Worm (Caenorhabditis elegans) whole organism, L4/young adult: ENCODE data around the gene sid-3.

ENCODE experiments used
- W03F9.2 ChIP-seq: fragments of 150-350 bp; optimal IDR thresholded peaks from 2 replicates; lab custom pipeline; 2014; ENCODE audit warnings: missing biosample characterization, missing genetic modification characterization
- him-1 ChIP-seq: sonication (generic microtip); optimal IDR thresholded peaks from 2 replicates; lab custom pipeline; 2016; ENCODE audit warnings: missing genotype, missing genetic modification reagents, missing genetic modification characterization, missing compliant biosample characterization

- no peak for TF ChIP-seq him-1 (tag; lab: Kevin White, UChicago)
- TF ChIP-seq W03F9.2 (tag; lab: Kevin White, UChicago) = no peak
Observed at ce11 chrX:17234988-17235387, 48.8 kb downstream of the sid-3 start.
